Fruit fly (Drosophila melanogaster) whole organism, prepupa: ENCODE data around the gene Tip60.

Experiments used
- Blimp-1 ChIP-seq: fragments of 200-800 bp; sonication (Bioruptor generic); optimal IDR thresholded peaks from 3 replicates; lab custom pipeline; 2017; ENCODE audit warnings: missing biosample characterization, missing genetic modification characterization, mild to moderate bottlenecking, moderate library complexity, missing genetic modification reagents
- CG10631 ChIP-seq: fragments of 200-800 bp; sonication (Bioruptor generic); optimal IDR thresholded peaks from 2 replicates; lab custom pipeline; 2016; ENCODE audit warnings: missing biosample characterization, missing genetic modification characterization
- CG10669 ChIP-seq: fragments of 200-800 bp; sonication (Bioruptor generic); optimal IDR thresholded peaks from 3 replicates; lab custom pipeline; 2018; ENCODE audit warnings: missing biosample characterization, mild to moderate bottlenecking, missing genetic modification characterization, moderate library complexity
- CG11294 ChIP-seq: fragments of 200-800 bp; sonication (Bioruptor generic); IDR thresholded peaks from 2 replicates; pipeline ENCODE4 v1.3.6; 2022; ENCODE audit warnings: missing biosample characterization, missing genetic modification characterization
- CG11762 ChIP-seq: fragments of 200-800 bp; sonication (Bioruptor generic); optimal IDR thresholded peaks from 3 replicates; lab custom pipeline; 2016; ENCODE audit warnings: missing biosample characterization, missing genetic modification characterization; ENCODE audit not compliant: insufficient read depth
- CG11902 ChIP-seq: fragments of 200-800 bp; sonication (Bioruptor generic); optimal IDR thresholded peaks from 3 replicates; lab custom pipeline; 2016; ENCODE audit warnings: missing biosample characterization, missing genetic modification characterization
- CG1621 ChIP-seq: fragments of 200-800 bp; sonication (Bioruptor generic); optimal IDR thresholded peaks from 3 replicates; lab custom pipeline; 2018; ENCODE audit warnings: missing biosample characterization, mild to moderate bottlenecking, missing genetic modification characterization
- CG16779 ChIP-seq: fragments of 200-800 bp; sonication (Bioruptor generic); optimal IDR thresholded peaks from 3 replicates; lab custom pipeline; 2017; ENCODE audit warnings: missing biosample characterization, mild to moderate bottlenecking, missing genetic modification characterization
- CG3032 ChIP-seq: fragments of 200-800 bp; optimal IDR thresholded peaks from 2 replicates; lab custom pipeline; 2019; ENCODE audit warnings: missing biosample characterization, mild to moderate bottlenecking, missing genetic modification characterization, moderate library complexity
- CG31627 ChIP-seq: fragments of 200-800 bp; sonication (Bioruptor generic); optimal IDR thresholded peaks from 3 replicates; lab custom pipeline; 2016; ENCODE audit warnings: missing biosample characterization, missing genetic modification characterization
- CG32006 ChIP-seq: fragments of 200-800 bp; sonication (Bioruptor generic); optimal IDR thresholded peaks from 3 replicates; lab custom pipeline; 2017; ENCODE audit warnings: missing biosample characterization, mild to moderate bottlenecking, missing genetic modification characterization
- CG3919 ChIP-seq: fragments of 200-800 bp; sonication (Bioruptor generic); optimal IDR thresholded peaks from 3 replicates; lab custom pipeline; 2016; ENCODE audit warnings: missing biosample characterization, missing genetic modification characterization
- CG4318 ChIP-seq: fragments of 200-800 bp; sonication (Bioruptor generic); optimal IDR thresholded peaks from 3 replicates; lab custom pipeline; 2017; ENCODE audit warnings: missing biosample characterization, mild to moderate bottlenecking, missing genetic modification characterization
- CG6163 ChIP-seq: fragments of 200-800 bp; sonication (Bioruptor generic); IDR thresholded peaks from 3 replicates; pipeline ENCODE4 v1.3.6; 2022; ENCODE audit warnings: missing biosample characterization, missing genetic modification characterization
- CG6276 ChIP-seq: fragments of 200-800 bp; sonication (Bioruptor generic); optimal IDR thresholded peaks from 2 replicates; lab custom pipeline; 2017; ENCODE audit warnings: missing biosample characterization, mild to moderate bottlenecking, missing genetic modification characterization
- CG6792 ChIP-seq: fragments of 200-800 bp; sonication (Bioruptor generic); optimal IDR thresholded peaks from 3 replicates; lab custom pipeline; 2016; ENCODE audit warnings: missing biosample characterization, missing genetic modification characterization
- CG6808 ChIP-seq: fragments of 200-800 bp; sonication (Bioruptor generic); optimal IDR thresholded peaks from 3 replicates; lab custom pipeline; 2017; ENCODE audit warnings: missing biosample characterization, missing genetic modification characterization, mild to moderate bottlenecking, moderate library complexity, missing genetic modification reagents
- CG8319 ChIP-seq: fragments of 200-800 bp; sonication (Bioruptor generic); optimal IDR thresholded peaks from 3 replicates; lab custom pipeline; 2016; ENCODE audit warnings: missing biosample characterization, missing genetic modification characterization
- CG8632 ChIP-seq: fragments of 200-800 bp; sonication (Bioruptor generic); optimal IDR thresholded peaks from 3 replicates; lab custom pipeline; 2016; ENCODE audit warnings: missing biosample characterization, missing genetic modification characterization
- CG9139 ChIP-seq: fragments of 200-800 bp; sonication (Bioruptor generic); optimal IDR thresholded peaks from 3 replicates; lab custom pipeline; 2017; ENCODE audit warnings: missing biosample characterization, mild to moderate bottlenecking, missing genetic modification characterization
- Eip75B ChIP-seq: fragments of 200-800 bp; sonication (Bioruptor generic); optimal IDR thresholded peaks from 3 replicates; lab custom pipeline; 2016; ENCODE audit warnings: missing biosample characterization, missing genetic modification characterization
- Eip78C ChIP-seq: fragments of 200-800 bp; sonication (Bioruptor generic); peaks from one replicate; lab custom pipeline; 2016; ENCODE audit warnings: missing biosample characterization, missing genetic modification characterization
- Eip93F ChIP-seq: fragments of 200-800 bp; sonication (Bioruptor generic); optimal IDR thresholded peaks from 2 replicates; lab custom pipeline; 2016; ENCODE audit warnings: missing biosample characterization, mild to moderate bottlenecking, missing genetic modification characterization
- Ets96B ChIP-seq: fragments of 200-800 bp; optimal IDR thresholded peaks from 2 replicates; lab custom pipeline; 2019; ENCODE audit warnings: missing biosample characterization, mild to moderate bottlenecking, missing genetic modification characterization, moderate library complexity
- Gug ChIP-seq: fragments of 200-800 bp; sonication (Bioruptor generic); IDR thresholded peaks from 2 replicates; pipeline ENCODE4 v1.3.6; 2022; ENCODE audit warnings: missing biosample characterization, missing genetic modification characterization
- Hr38 ChIP-seq: sonication (Bioruptor generic); optimal IDR thresholded peaks from 2 replicates; lab custom pipeline; 2016; ENCODE audit warnings: missing biosample characterization, missing genetic modification characterization
- Hr4 ChIP-seq: fragments of 200-800 bp; sonication (Bioruptor generic); optimal IDR thresholded peaks from 3 replicates; lab custom pipeline; 2016; ENCODE audit warnings: missing biosample characterization, missing genetic modification characterization
- Lpt ChIP-seq: fragments of 200-800 bp; sonication (Bioruptor generic); optimal IDR thresholded peaks from 3 replicates; lab custom pipeline; 2016; ENCODE audit warnings: missing biosample characterization, missing genetic modification characterization
- Sox102F ChIP-seq: fragments of 200-800 bp; sonication (Bioruptor generic); optimal IDR thresholded peaks from 2 replicates; lab custom pipeline; 2016; ENCODE audit warnings: missing biosample characterization, mild to moderate bottlenecking, missing genetic modification characterization
- Sox14 ChIP-seq: fragments of 200-800 bp; sonication (Bioruptor generic); optimal IDR thresholded peaks from 3 replicates; lab custom pipeline; 2016; ENCODE audit warnings: missing biosample characterization, missing genetic modification characterization
- Sox15 ChIP-seq: fragments of 200-800 bp; sonication (Bioruptor generic); optimal IDR thresholded peaks from 3 replicates; lab custom pipeline; 2016; ENCODE audit warnings: missing biosample characterization, missing genetic modification characterization
- achi ChIP-seq: fragments of 200-800 bp; sonication (Bioruptor generic); optimal IDR thresholded peaks from 3 replicates; lab custom pipeline; 2016; ENCODE audit warnings: missing biosample characterization, missing genetic modification characterization
- acj6 ChIP-seq: fragments of 200-800 bp; sonication (Bioruptor generic); optimal IDR thresholded peaks from 3 replicates; lab custom pipeline; 2016; ENCODE audit warnings: missing biosample characterization, missing genetic modification characterization
- cyc ChIP-seq: fragments of 200-800 bp; sonication (Bioruptor generic); optimal IDR thresholded peaks from 3 replicates; lab custom pipeline; 2016; ENCODE audit warnings: missing biosample characterization, missing genetic modification characterization
- dsx ChIP-seq: fragments of 200-800 bp; optimal IDR thresholded peaks from 3 replicates; lab custom pipeline; 2019; ENCODE audit warnings: missing biosample characterization, mild to moderate bottlenecking, missing genetic modification characterization, moderate library complexity; ENCODE audit not compliant: poor library complexity, severe bottlenecking
- esn ChIP-seq: fragments of 200-800 bp; sonication (Bioruptor generic); optimal IDR thresholded peaks from 2 replicates; lab custom pipeline; 2016; ENCODE audit warnings: missing biosample characterization, mild to moderate bottlenecking, missing genetic modification characterization, moderate library complexity
- fd59A ChIP-seq: fragments of 200-800 bp; sonication (Bioruptor generic); optimal IDR thresholded peaks from 2 replicates; lab custom pipeline; 2017; ENCODE audit warnings: missing biosample characterization, mild to moderate bottlenecking, missing genetic modification characterization, missing genetic modification reagents
- fd85E ChIP-seq: fragments of 200-800 bp; sonication (Bioruptor generic); optimal IDR thresholded peaks from 3 replicates; lab custom pipeline; 2016; ENCODE audit warnings: missing biosample characterization, missing genetic modification characterization
- fkh ChIP-seq: fragments of 200-800 bp; sonication (Bioruptor generic); optimal IDR thresholded peaks from 3 replicates; lab custom pipeline; 2017; ENCODE audit warnings: missing biosample characterization, mild to moderate bottlenecking, missing genetic modification characterization, moderate library complexity
- net ChIP-seq: fragments of 200-800 bp; sonication (Bioruptor generic); optimal IDR thresholded peaks from 3 replicates; lab custom pipeline; 2016; ENCODE audit warnings: missing biosample characterization, missing genetic modification characterization
- pdm3 ChIP-seq: fragments of 200-800 bp; sonication (Bioruptor generic); optimal IDR thresholded peaks from 3 replicates; lab custom pipeline; 2016; ENCODE audit warnings: missing biosample characterization, missing genetic modification characterization
- salr ChIP-seq, 2 experiments: fragments of 200-800 bp; sonication (Bioruptor generic); optimal IDR thresholded peaks; 3 replicates each; lab custom pipeline; 2016 to 2018; ENCODE audit warnings: missing biosample characterization in 2 of 2, missing genetic modification characterization in 2 of 2, mild to moderate bottlenecking in 1 of 2
- spab ChIP-seq: fragments of 200-800 bp; sonication (Bioruptor generic); optimal IDR thresholded peaks from 2 replicates; lab custom pipeline; 2017; ENCODE audit warnings: missing biosample characterization, mild to moderate bottlenecking, missing genetic modification characterization, missing genetic modification reagents
- ss ChIP-seq, 2 experiments: fragments of 200-800 bp; sonication (Bioruptor generic); optimal IDR thresholded peaks; 2 replicates in 1 of 2; 3 replicates in 1 of 2; lab custom pipeline; 2017 to 2018; ENCODE audit warnings: mild to moderate bottlenecking in 2 of 2, missing biosample characterization in 2 of 2, missing genetic modification characterization in 2 of 2, moderate library complexity in 1 of 2
- svp ChIP-seq: fragments of 200-800 bp; sonication (Bioruptor generic); peaks from one replicate; lab custom pipeline; 2016; ENCODE audit warnings: missing biosample characterization, missing genetic modification characterization
- topi ChIP-seq: fragments of 200-800 bp; sonication (Bioruptor generic); optimal IDR thresholded peaks from 3 replicates; lab custom pipeline; 2016; ENCODE audit warnings: missing biosample characterization, missing genetic modification characterization
- vri ChIP-seq: fragments of 200-800 bp; sonication (Bioruptor generic); optimal IDR thresholded peaks from 3 replicates; lab custom pipeline; 2016; ENCODE audit warnings: missing biosample characterization, mild to moderate bottlenecking, missing genetic modification characterization

The Tip60 gene

DNA sequence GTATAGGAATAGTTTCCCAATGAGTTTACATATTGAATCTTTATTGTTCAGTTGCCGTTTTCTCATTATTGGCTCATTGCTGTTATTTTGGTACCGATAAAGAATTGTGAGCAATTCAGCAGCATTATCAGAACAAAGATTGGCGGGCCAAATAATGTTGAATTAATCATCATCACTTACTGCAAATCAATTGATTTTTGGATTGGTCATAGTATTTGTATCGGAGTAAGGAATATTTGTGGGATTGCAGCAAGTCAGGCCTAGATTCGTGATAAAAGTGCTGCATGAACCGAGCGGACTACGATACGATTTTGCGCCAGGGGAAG is 9.2 kb downstream of the Tip60 start (continued):
- TF ChIP-seq Sox15, result no peak
- peak; percentile 41 for TF ChIP-seq CG10631 (GFP tag; lab: Kevin White, UChicago)
- no peak for TF ChIP-seq Lpt
- no peak for TF ChIP-seq svp (GFP tag; lab: Kevin White, UChicago)
- TF ChIP-seq dsx, result no peak
- peak; percentile 40 for TF ChIP-seq Ets96B (tag; lab: Kevin White, UChicago)
- TF ChIP-seq CG32006 (GFP tag; lab: Kevin White, UChicago), result peak; percentile 82
- no peak for TF ChIP-seq Sox14 (GFP tag; lab: Kevin White, UChicago)
- no peak for TF ChIP-seq CG8319
- no peak for TF ChIP-seq Gug
- peak; percentile 87 for TF ChIP-seq Eip78C (GFP tag; lab: Kevin White, UChicago)
- TF ChIP-seq cyc (GFP tag; lab: Kevin White, UChicago), result peak; percentile 25
- TF ChIP-seq spab (GFP tag; lab: Kevin White, UChicago), result peak; percentile 9
- TF ChIP-seq acj6 (GFP tag; lab: Kevin White, UChicago), result peak; percentile 22
- TF ChIP-seq net (GFP tag; lab: Kevin White, UChicago), result peak; percentile 35
- peak; percentile 58 for TF ChIP-seq CG6808 (GFP tag; lab: Kevin White, UChicago)
- peak; percentile 59 for TF ChIP-seq CG3032 (tag; lab: Kevin White, UChicago)
- TF ChIP-seq Hr4, result peak; percentile 55
- TF ChIP-seq pdm3 (GFP tag; lab: Kevin White, UChicago), result peak; percentile 51
- no peak for TF ChIP-seq CG9139
- TF ChIP-seq CG16779 (tag; lab: Kevin White, UChicago), result no peak
- TF ChIP-seq CG6163 (GFP tag; lab: Robert Waterston, UW), result no peak
- TF ChIP-seq CG31627 (GFP tag; lab: Kevin White, UChicago), result no peak
- peak; percentile 43 for TF ChIP-seq CG4318 (GFP tag; lab: Kevin White, UChicago)
- TF ChIP-seq ss (GFP tag; optimal IDR thresholded peaks at IDR 0.05; lab: Kevin White, UChicago), result peak; percentile 39 to 77
- no peak for TF ChIP-seq Eip93F (GFP tag; lab: Kevin White, UChicago)
- TF ChIP-seq Eip75B (GFP tag; lab: Kevin White, UChicago), result peak; percentile 14
- TF ChIP-seq CG11902, result no peak
- TF ChIP-seq Blimp-1 (GFP tag; lab: Kevin White, UChicago), result no peak
- TF ChIP-seq Sox102F (GFP tag; lab: Kevin White, UChicago), result no peak
- TF ChIP-seq fd59A (GFP tag; lab: Kevin White, UChicago), result peak; percentile 33
- no peak for TF ChIP-seq CG11294 (GFP tag; lab: Robert Waterston, UW)
- TF ChIP-seq CG6792 (GFP tag; lab: Kevin White, UChicago), result peak; percentile 6
- TF ChIP-seq CG8632 (GFP tag; lab: Kevin White, UChicago), result peak; percentile 27
- peak in 1 of 2 experiments; percentile 32 for TF ChIP-seq salr (GFP tag; optimal IDR thresholded peaks at IDR 0.05; lab: Kevin White, UChicago)
- peak; percentile 14 for TF ChIP-seq achi (GFP tag; lab: Kevin White, UChicago)
- peak; percentile 3 for TF ChIP-seq CG3919 (GFP tag; lab: Kevin White, UChicago)
- TF ChIP-seq Hr38, result no peak

dm6 chrX:4107261-4108113 is 9.8 kb downstream of the Tip60 start:
- TF ChIP-seq CG1621 (tag; lab: Kevin White, UChicago) (no peak), spab (GFP tag; lab: Kevin White, UChicago) (no peak), esn (GFP tag; lab: Kevin White, UChicago) (no peak), Gug (no peak), fd59A (GFP tag; lab: Kevin White, UChicago) (no peak), CG11294 (GFP tag; lab: Robert Waterston, UW) (no peak), net (GFP tag; lab: Kevin White, UChicago) (no peak), Eip78C (GFP tag; lab: Kevin White, UChicago) (peak; percentile 49), topi (GFP tag; lab: Kevin White, UChicago) (no peak), CG11762 (GFP tag; lab: Kevin White, UChicago) (no peak), CG6792 (GFP tag; lab: Kevin White, UChicago) (no peak), dsx (peak; percentile 67), cyc (GFP tag; lab: Kevin White, UChicago) (no peak), fd85E (no peak), CG3032 (tag; lab: Kevin White, UChicago) (no peak), pdm3 (GFP tag; lab: Kevin White, UChicago) (no peak), CG9139 (no peak), CG10631 (GFP tag; lab: Kevin White, UChicago) (no peak), CG6276 (GFP tag; lab: Kevin White, UChicago) (no peak), CG10669 (GFP tag; lab: Kevin White, UChicago) (no peak), fkh (GFP tag; lab: Kevin White, UChicago) (no peak), CG3919 (GFP tag; lab: Kevin White, UChicago) (no peak), CG16779 (tag; lab: Kevin White, UChicago) (no peak), Sox102F (GFP tag; lab: Kevin White, UChicago) (no peak), CG11902 (no peak), Ets96B (tag; lab: Kevin White, UChicago) (no peak), vri (GFP tag; lab: Kevin White, UChicago) (no peak)
